Worm (Caenorhabditis elegans) whole organism, L3 larva: ENCODE measurements around the gene Y105C5A.1272.

Source experiments
- R02D3.7 ChIP-seq: fragments of 150-350 bp; optimal IDR thresholded peaks from 2 replicates; lab custom pipeline; 2014; ENCODE audit warnings: missing biosample characterization, missing genetic modification characterization
- ZK546.5 ChIP-seq: sonication (generic microtip); optimal IDR thresholded peaks from 2 replicates; lab custom pipeline; 2017; ENCODE audit warnings: missing biosample characterization, missing genetic modification characterization
- aly-2 ChIP-seq: fragments of 150-350 bp; optimal IDR thresholded peaks from 2 replicates; lab custom pipeline; 2014; ENCODE audit warnings: missing biosample characterization, missing genetic modification characterization
- ama-1 ChIP-seq: fragments of 150-350 bp; optimal IDR thresholded peaks from 2 replicates; lab custom pipeline; 2018
- ceh-16 ChIP-seq: sonication (generic microtip); optimal IDR thresholded peaks from 2 replicates; lab custom pipeline; 2017; ENCODE audit warnings: missing biosample characterization, missing genetic modification characterization
- ceh-28 ChIP-seq: fragments of 150-350 bp; optimal IDR thresholded peaks from 2 replicates; lab custom pipeline; 2014; ENCODE audit warnings: missing biosample characterization, missing genetic modification reagents, missing genetic modification characterization
- ceh-82 ChIP-seq: fragments of 150-350 bp; optimal IDR thresholded peaks from 2 replicates; lab custom pipeline; 2014; ENCODE audit warnings: missing biosample characterization, missing genetic modification characterization
- ceh-9 ChIP-seq: sonication (generic microtip); optimal IDR thresholded peaks from 2 replicates; lab custom pipeline; 2018; ENCODE audit warnings: missing biosample characterization, missing genetic modification characterization
- daf-12 ChIP-seq: fragments of 150-350 bp; optimal IDR thresholded peaks from 2 replicates; lab custom pipeline; 2014; ENCODE audit warnings: missing biosample characterization, missing genetic modification reagents, missing genetic modification characterization
- egl-27 ChIP-seq: sonication (generic microtip); optimal IDR thresholded peaks from 4 replicates; lab custom pipeline; 2017; ENCODE audit warnings: missing biosample characterization, missing genetic modification reagents, missing genetic modification characterization
- egl-5 ChIP-seq: fragments of 150-350 bp; optimal IDR thresholded peaks from 2 replicates; lab custom pipeline; 2017; ENCODE audit warnings: missing biosample characterization, missing genetic modification reagents, missing genetic modification characterization, inconsistent platforms
- elt-1 ChIP-seq: fragments of 150-350 bp; optimal IDR thresholded peaks from 2 replicates; lab custom pipeline; 2014; ENCODE audit warnings: missing biosample characterization, missing genetic modification characterization
- elt-2 ChIP-seq: sonication (generic microtip); optimal IDR thresholded peaks from 2 replicates; lab custom pipeline; 2016; ENCODE audit warnings: missing genetic modification reagents, mild to moderate bottlenecking, missing genetic modification characterization, missing compliant biosample characterization
- elt-3 ChIP-seq, 3 experiments: fragments of 150-350 bp in 1 of 3; sonication (generic microtip) in 2 of 3; optimal IDR thresholded peaks; 2 replicates in 2 of 3; 4 replicates in 1 of 3; lab custom pipeline; 2014 to 2017; ENCODE audit warnings: missing biosample characterization in 3 of 3, missing genetic modification characterization in 3 of 3
- fkh-10 ChIP-seq: sonication (generic microtip); optimal IDR thresholded peaks from 2 replicates; lab custom pipeline; 2017; ENCODE audit warnings: missing biosample characterization, missing genetic modification reagents, missing genetic modification characterization
- fkh-2 ChIP-seq: fragments of 150-350 bp; optimal IDR thresholded peaks from 2 replicates; lab custom pipeline; 2014; ENCODE audit warnings: missing biosample characterization, missing genetic modification reagents, missing genetic modification characterization
- fos-1 ChIP-seq: fragments of 150-350 bp; optimal IDR thresholded peaks from 2 replicates; lab custom pipeline; 2014; ENCODE audit warnings: missing biosample characterization, missing genetic modification characterization
- hmg-11 ChIP-seq: sonication (generic microtip); optimal IDR thresholded peaks from 2 replicates; lab custom pipeline; 2016; ENCODE audit warnings: missing genetic modification characterization, missing compliant biosample characterization
- jun-1 ChIP-seq: fragments of 150-350 bp; optimal IDR thresholded peaks from 2 replicates; lab custom pipeline; 2014; ENCODE audit warnings: missing biosample characterization, missing genetic modification reagents, missing genetic modification characterization
- lin-15B ChIP-seq: fragments of 150-350 bp; optimal IDR thresholded peaks from 2 replicates; lab custom pipeline; 2014; ENCODE audit warnings: missing biosample characterization, missing genetic modification characterization
- lin-39 ChIP-seq: fragments of 150-350 bp; optimal IDR thresholded peaks from 2 replicates; lab custom pipeline; 2018; ENCODE audit warnings: missing biosample characterization, missing genetic modification reagents, missing genetic modification characterization
- lsy-12 ChIP-seq: sonication (generic microtip); optimal IDR thresholded peaks from 2 replicates; lab custom pipeline; 2016; ENCODE audit warnings: mild to moderate bottlenecking, missing genetic modification characterization, missing compliant biosample characterization
- mdl-1 ChIP-seq: fragments of 150-350 bp; optimal IDR thresholded peaks from 2 replicates; lab custom pipeline; 2014; ENCODE audit warnings: missing biosample characterization, missing genetic modification characterization
- mml-1 ChIP-seq: fragments of 150-350 bp; sonication (generic microtip); optimal IDR thresholded peaks from 3 replicates; lab custom pipeline; 2014; ENCODE audit warnings: missing biosample characterization, missing genetic modification characterization
- nfya-1 ChIP-seq: sonication (generic microtip); optimal IDR thresholded peaks from 2 replicates; lab custom pipeline; 2017; ENCODE audit warnings: missing genetic modification characterization, mild to moderate bottlenecking, missing compliant biosample characterization, antibody characterized with exemption, moderate library complexity; ENCODE audit not compliant: insufficient read depth
- nhr-11 ChIP-seq: fragments of 150-350 bp; optimal IDR thresholded peaks from 2 replicates; lab custom pipeline; 2014; ENCODE audit warnings: missing biosample characterization, missing genetic modification characterization
- nhr-12 ChIP-seq: fragments of 150-350 bp; optimal IDR thresholded peaks from 2 replicates; lab custom pipeline; 2014; ENCODE audit warnings: missing biosample characterization, missing genetic modification characterization
- nhr-23 ChIP-seq: fragments of 150-350 bp; optimal IDR thresholded peaks from 2 replicates; lab custom pipeline; 2014; ENCODE audit warnings: missing biosample characterization, missing genetic modification reagents, missing genetic modification characterization
- nhr-237 ChIP-seq: fragments of 150-350 bp; optimal IDR thresholded peaks from 2 replicates; lab custom pipeline; 2014; ENCODE audit warnings: missing biosample characterization, missing genetic modification characterization
- nhr-25 ChIP-seq: sonication (generic microtip); optimal IDR thresholded peaks from 2 replicates; lab custom pipeline; 2017; ENCODE audit warnings: missing biosample characterization, missing genetic modification characterization
- nhr-28 ChIP-seq: fragments of 150-350 bp; optimal IDR thresholded peaks from 2 replicates; lab custom pipeline; 2014; ENCODE audit warnings: missing biosample characterization, missing genetic modification characterization
- nhr-43 ChIP-seq: sonication (generic microtip); optimal IDR thresholded peaks from 2 replicates; lab custom pipeline; 2016; ENCODE audit warnings: mild to moderate bottlenecking, missing genetic modification characterization, missing compliant biosample characterization; ENCODE audit not compliant: poor library complexity, severe bottlenecking
- nhr-67 ChIP-seq: fragments of 150-350 bp; optimal IDR thresholded peaks from 2 replicates; lab custom pipeline; 2014; ENCODE audit warnings: missing biosample characterization, missing genetic modification characterization
- nhr-76 ChIP-seq: fragments of 150-350 bp; sonication (generic microtip); optimal IDR thresholded peaks from 5 replicates; lab custom pipeline; 2014; ENCODE audit warnings: missing biosample characterization, missing genetic modification characterization
- nhr-77 ChIP-seq: fragments of 150-350 bp; optimal IDR thresholded peaks from 2 replicates; lab custom pipeline; 2014; ENCODE audit warnings: missing biosample characterization, missing genetic modification characterization
- pha-4 ChIP-seq: fragments of 150-350 bp; optimal IDR thresholded peaks from 2 replicates; lab custom pipeline; 2014; ENCODE audit warnings: missing biosample characterization, missing genetic modification reagents, missing genetic modification characterization
- pqm-1 ChIP-seq: fragments of 150-350 bp; optimal IDR thresholded peaks from 2 replicates; lab custom pipeline; 2017; ENCODE audit warnings: missing biosample characterization, missing genetic modification characterization, inconsistent platforms
- sea-2 ChIP-seq: fragments of 150-350 bp; sonication (generic microtip); optimal IDR thresholded peaks from 4 replicates; lab custom pipeline; 2014; ENCODE audit warnings: missing biosample characterization, missing genetic modification reagents, missing genetic modification characterization
- skn-1 ChIP-seq: fragments of 150-350 bp; optimal IDR thresholded peaks from 2 replicates; lab custom pipeline; 2014; ENCODE audit warnings: missing biosample characterization, missing genetic modification characterization
- snpc-4 ChIP-seq: fragments of 150-350 bp; optimal IDR thresholded peaks from 2 replicates; lab custom pipeline; 2014; ENCODE audit warnings: missing biosample characterization, missing genetic modification characterization
- tbx-2 ChIP-seq: sonication (generic microtip); optimal IDR thresholded peaks from 2 replicates; lab custom pipeline; 2016; ENCODE audit warnings: mild to moderate bottlenecking, missing genetic modification characterization, missing compliant biosample characterization
- unc-39 ChIP-seq: sonication (generic microtip); optimal IDR thresholded peaks from 4 replicates; lab custom pipeline; 2017; ENCODE audit warnings: missing biosample characterization, missing genetic modification characterization
- unc-62 ChIP-seq: fragments of 150-350 bp; sonication (generic microtip); optimal IDR thresholded peaks from 4 replicates; lab custom pipeline; 2014; ENCODE audit warnings: missing biosample characterization, missing genetic modification reagents, missing genetic modification characterization
- ztf-11 ChIP-seq: fragments of 150-350 bp; optimal IDR thresholded peaks from 2 replicates; lab custom pipeline; 2014; ENCODE audit warnings: missing biosample characterization, missing genetic modification characterization
- ztf-4 ChIP-seq: fragments of 150-350 bp; optimal IDR thresholded peaks from 2 replicates; lab custom pipeline; 2014; ENCODE audit warnings: missing biosample characterization, missing genetic modification characterization

Gene Y105C5A.1272

DNA sequence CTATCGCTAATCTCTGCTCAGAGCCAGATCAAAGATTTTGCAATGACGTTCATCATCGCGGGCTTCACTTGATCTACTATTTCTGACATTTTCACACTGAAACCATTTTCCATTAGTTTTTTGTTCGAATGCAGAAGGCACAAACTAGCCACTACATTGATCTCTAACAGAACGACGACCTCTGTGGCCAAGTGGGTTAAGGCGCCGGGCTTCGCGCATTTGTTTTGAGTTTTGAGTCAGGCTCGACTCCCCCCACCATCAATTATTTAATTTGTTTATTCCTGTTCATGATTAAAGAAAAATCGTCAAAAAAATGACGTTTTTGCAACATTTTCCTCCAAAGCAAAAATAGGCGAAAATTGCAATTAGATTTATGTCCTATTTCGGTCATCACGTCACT, 46.5 kb downstream of the Y105C5A.1272 start:
- TF ChIP-seq hmg-11 (tag; lab: Kevin White, UChicago) (peak; percentile 53), nhr-237 (tag; lab: Kevin White, UChicago) (no peak), nhr-28 (tag; lab: Kevin White, UChicago) (no peak), nhr-67 (tag; lab: Kevin White, UChicago) (no peak), ama-1 (lab: Kevin White, UChicago) (no peak), lin-39 (tag; lab: Kevin White, UChicago) (no peak), nfya-1 (peak; percentile 29), fkh-10 (GFP tag; lab: Kevin White, UChicago) (no peak), nhr-43 (tag; lab: Kevin White, UChicago) (peak; percentile 36), R02D3.7 (tag; lab: Kevin White, UChicago) (no peak), snpc-4 (peak; percentile 36)
- TF ChIP-seq, all 47 proteins: peak for 4

DNA sequence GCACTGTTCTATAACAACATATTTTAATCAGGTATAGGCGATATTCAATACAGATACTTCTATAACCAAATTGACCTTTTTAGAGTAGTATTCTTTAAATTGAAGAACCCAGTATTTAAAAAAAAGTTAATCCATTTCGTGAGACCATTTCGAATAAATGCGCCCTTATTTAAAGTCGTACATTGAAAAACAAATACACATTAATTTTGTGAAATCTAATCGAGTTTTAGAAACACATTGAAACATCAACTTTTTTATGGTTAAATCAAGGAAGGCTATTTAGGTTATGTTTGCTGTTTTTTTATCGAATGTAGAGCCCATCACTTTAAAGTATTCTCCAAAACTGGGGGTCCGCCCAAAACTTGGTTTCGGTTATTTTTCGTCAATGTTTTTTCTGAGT, 48.5 kb downstream of the Y105C5A.1272 start:
- TF ChIP-seq aly-2 (tag; lab: Kevin White, UChicago) (no peak), egl-5 (tag; lab: Kevin White, UChicago) (no peak), nhr-23 (tag; lab: Kevin White, UChicago) (no peak), elt-3 (tag; optimal IDR thresholded peaks at IDR 0.05; lab: Kevin White, UChicago) (no peak), nhr-76 (tag; lab: Kevin White, UChicago) (no peak), elt-2 (tag; lab: Kevin White, UChicago) (no peak), snpc-4 (no peak), unc-39 (tag; lab: Kevin White, UChicago) (no peak), fkh-2 (tag; lab: Kevin White, UChicago) (no peak), nhr-12 (tag; lab: Kevin White, UChicago) (no peak), mdl-1 (tag; lab: Kevin White, UChicago) (no peak), lsy-12 (no peak), mml-1 (tag; lab: Kevin White, UChicago) (no peak), lin-39 (tag; lab: Kevin White, UChicago) (no peak), ceh-82 (tag; lab: Kevin White, UChicago) (no peak), daf-12 (tag; lab: Kevin White, UChicago) (no peak), nhr-11 (tag; lab: Kevin White, UChicago) (no peak), R02D3.7 (tag; lab: Kevin White, UChicago) (no peak), lin-15B (tag; lab: Kevin White, UChicago) (no peak)

DNA sequence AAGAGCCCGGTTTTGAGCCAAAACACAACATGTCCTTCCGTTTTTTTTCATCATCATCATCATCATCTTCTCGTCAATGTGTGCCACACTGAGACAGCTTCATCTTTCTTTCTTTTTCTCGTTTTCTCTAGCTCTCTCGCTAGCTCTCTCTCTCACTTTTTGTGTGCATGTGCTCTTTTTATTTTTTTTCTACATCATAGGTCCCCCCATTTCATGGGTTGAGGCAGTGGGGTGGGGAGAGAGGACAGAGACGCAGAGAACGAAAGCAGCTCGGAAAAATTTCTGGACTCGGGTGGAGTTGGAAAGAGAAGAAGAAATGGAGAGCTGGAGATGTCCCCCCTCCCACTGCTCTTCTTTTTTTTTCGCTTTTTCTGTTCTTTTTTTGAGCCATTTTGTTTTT, 50.0 kb downstream of the Y105C5A.1272 start:
- no peak for TF ChIP-seq nhr-77 (tag; lab: Kevin White, UChicago)
- peak; percentile 60 for TF ChIP-seq snpc-4
- TF ChIP-seq ama-1 (lab: Kevin White, UChicago), result no peak
- TF ChIP-seq sea-2, result no peak
- TF ChIP-seq aly-2 (tag; lab: Kevin White, UChicago), result no peak
- TF ChIP-seq fkh-2 (tag; lab: Kevin White, UChicago), result no peak
- no peak for TF ChIP-seq ceh-16
- peak; percentile 78 for TF ChIP-seq unc-62
- TF ChIP-seq pha-4 (tag; lab: Kevin White, UChicago), result no peak
- TF ChIP-seq nhr-11 (tag; lab: Kevin White, UChicago), result no peak
- peak; percentile 55 for TF ChIP-seq lin-15B (tag; lab: Kevin White, UChicago)
- TF ChIP-seq skn-1, result peak; percentile 36
- TF ChIP-seq nhr-237 (tag; lab: Kevin White, UChicago), result no peak
- peak; percentile 61 for TF ChIP-seq mdl-1 (tag; lab: Kevin White, UChicago)
- TF ChIP-seq ZK546.5 (tag; lab: Kevin White, UChicago), result no peak
- no peak for TF ChIP-seq elt-1 (tag; lab: Kevin White, UChicago)
- TF ChIP-seq nhr-76 (tag; lab: Kevin White, UChicago), result no peak
- no peak for TF ChIP-seq mml-1 (tag; lab: Kevin White, UChicago)
- TF ChIP-seq fos-1 (tag; lab: Kevin White, UChicago), result no peak
- no peak for TF ChIP-seq nhr-12 (tag; lab: Kevin White, UChicago)
- TF ChIP-seq hmg-11 (tag; lab: Kevin White, UChicago), result peak; percentile 95
- TF ChIP-seq pqm-1 (tag; lab: Kevin White, UChicago), result no peak
- TF ChIP-seq egl-27 (tag; lab: Kevin White, UChicago), result no peak
- TF ChIP-seq nhr-43 (tag; lab: Kevin White, UChicago), result no peak
- peak; percentile 49 for TF ChIP-seq tbx-2 (tag; lab: Kevin White, UChicago)
- TF ChIP-seq ztf-11, result no peak
- TF ChIP-seq nhr-23 (tag; lab: Kevin White, UChicago), result no peak
- TF ChIP-seq R02D3.7 (tag; lab: Kevin White, UChicago), result peak; percentile 29
- peak; percentile 92 for TF ChIP-seq nfya-1
- TF ChIP-seq nhr-25 (tag; lab: Kevin White, UChicago), result no peak
- no peak for TF ChIP-seq jun-1 (tag; lab: Kevin White, UChicago)
- TF ChIP-seq elt-2 (tag; lab: Kevin White, UChicago), result no peak
- no peak for TF ChIP-seq ztf-4 (tag; lab: Kevin White, UChicago)
- TF ChIP-seq ceh-9 (tag; lab: Kevin White, UChicago), result no peak
- peak; percentile 83 for TF ChIP-seq egl-5 (tag; lab: Kevin White, UChicago)
- TF ChIP-seq elt-3 (tag; optimal IDR thresholded peaks at IDR 0.05; lab: Kevin White, UChicago), result no peak
- no peak for TF ChIP-seq daf-12 (tag; lab: Kevin White, UChicago)
- peak; percentile 47 for TF ChIP-seq ceh-28 (tag; lab: Kevin White, UChicago)
- TF ChIP-seq ceh-82 (tag; lab: Kevin White, UChicago), result peak; percentile 6
- no peak for TF ChIP-seq nhr-67 (tag; lab: Kevin White, UChicago)
- peak; percentile 94 for TF ChIP-seq lin-39 (tag; lab: Kevin White, UChicago)
- peak; percentile 90 for TF ChIP-seq fkh-10 (GFP tag; lab: Kevin White, UChicago)
- no peak for TF ChIP-seq unc-39 (tag; lab: Kevin White, UChicago)
